Fruit fly (Drosophila melanogaster): Measurements from ENCODE around the gene PIG-K.

PIG-K gene

dm6 chrX:2041981-2042847, 33.0 kb upstream of the PIG-K start, which contains the start of the genes Actn and usp (continued):
- TF ChIP-seq CG8359 (GFP tag; optimal IDR thresholded peaks at IDR 0.05; ENCODE audit: borderline replicate concordance) (no peak), D (optimal IDR thresholded peaks at IDR 0.05) (no peak), D (GFP tag; optimal IDR thresholded peaks at IDR 0.05) (peak; percentile 43), fd64A (GFP tag; optimal IDR thresholded peaks at IDR 0.05) (no peak), chn (GFP tag; optimal IDR thresholded peaks at IDR 0.05) (no peak), chm (GFP tag; IDR thresholded peaks at IDR 0.05) (no peak), sens (GFP tag) (peak; percentile 86), fd3F (GFP tag; optimal IDR thresholded peaks at IDR 0.05) (no peak), CG9609 (GFP tag; optimal IDR thresholded peaks at IDR 0.05) (no peak), Hsf (GFP tag; optimal IDR thresholded peaks at IDR 0.05) (peak; percentile 1), Fer1 (GFP tag; optimal IDR thresholded peaks at IDR 0.05) (no peak), CG9932 (GFP tag; IDR thresholded peaks at IDR 0.05) (peak; percentile 16; the same call in 1 of the 2 replicates), CG13424 (tag; optimal IDR thresholded peaks at IDR 0.05) (peak; percentile 33), jigr1 (GFP tag; IDR thresholded peaks at IDR 0.05) (no peak), NC2β (GFP tag; optimal IDR thresholded peaks at IDR 0.05) (no peak), run (tag; optimal IDR thresholded peaks at IDR 0.05) (no peak), Dref (GFP tag; IDR thresholded peaks at IDR 0.05) (no peak), unpg (GFP tag; optimal IDR thresholded peaks at IDR 0.05) (peak; percentile 43), CG42726 (GFP tag; IDR thresholded peaks at IDR 0.05; ENCODE audit: partially characterized antibody) (no peak), C15 (GFP tag; IDR thresholded peaks at IDR 0.05) (no peak), CG2875 (GFP tag; optimal IDR thresholded peaks at IDR 0.05) (no peak), jumu (GFP tag; optimal IDR thresholded peaks at IDR 0.05) (no peak), CG11247 (GFP tag; IDR thresholded peaks at IDR 0.05) (no peak), slp2 (GFP tag; optimal IDR thresholded peaks at IDR 0.05) (no peak), CkIIα-i1 (GFP tag; IDR thresholded peaks at IDR 0.05) (no peak), vfl (GFP tag; optimal IDR thresholded peaks at IDR 0.05) (no peak), pan (optimal IDR thresholded peaks at IDR 0.05) (no peak), pan (GFP tag; optimal IDR thresholded peaks at IDR 0.05 in 1 of 2, IDR thresholded peaks at IDR 0.05 in 1 of 2) (no peak), CG2129 (GFP tag; IDR thresholded peaks at IDR 0.05; ENCODE audit: partially characterized antibody) (no peak), bsh (GFP tag; optimal IDR thresholded peaks at IDR 0.05) (no peak), HHEX (GFP tag; optimal IDR thresholded peaks at IDR 0.05) (no peak), mld (GFP tag; IDR thresholded peaks at IDR 0.05; ENCODE audit: partially characterized antibody) (no peak), knrl (GFP tag; IDR thresholded peaks at IDR 0.05; ENCODE audit: partially characterized antibody) (no peak), pnt (GFP tag; optimal IDR thresholded peaks at IDR 0.05) (no peak), nerfin-2 (GFP tag; IDR thresholded peaks at IDR 0.05; ENCODE audit: partially characterized antibody) (no peak), CG4617 (GFP tag; optimal IDR thresholded peaks at IDR 0.05; ENCODE audit: borderline replicate concordance) (no peak), Doc3 (GFP tag; IDR thresholded peaks at IDR 0.05; ENCODE audit: partially characterized antibody) (no peak), ewg (GFP tag; optimal IDR thresholded peaks at IDR 0.05) (peak; percentile 3), toy (GFP tag; IDR thresholded peaks at IDR 0.05) (no peak), Dll (GFP tag; IDR thresholded peaks at IDR 0.05; ENCODE audit: partially characterized antibody) (no peak), ftz-f1 (GFP tag; optimal IDR thresholded peaks at IDR 0.05) (no peak), Atf6 (GFP tag; IDR thresholded peaks at IDR 0.05) (no peak), CG15269 (tag; optimal IDR thresholded peaks at IDR 0.05) (peak; percentile 31), CG1602 (GFP tag; optimal IDR thresholded peaks at IDR 0.05) (no peak), CG5953 (GFP tag; IDR thresholded peaks at IDR 0.05) (no peak), CG15073 (GFP tag; optimal IDR thresholded peaks at IDR 0.05) (no peak), CG10431 (GFP tag; optimal IDR thresholded peaks at IDR 0.05) (no peak), CG6654 (GFP tag; optimal IDR thresholded peaks at IDR 0.05) (no peak), Xbp1 (GFP tag; optimal IDR thresholded peaks at IDR 0.05) (peak; percentile 28)
